Fruit fly (Drosophila melanogaster): ENCODE results near the gene CG12112.

Gene CG12112

dm6 chrX:8518025-8518661 is 41.8 kb downstream of the CG12112 start:
- TF ChIP-seq ttk (optimal IDR thresholded peaks at IDR 0.05) (no peak), h (optimal IDR thresholded peaks at IDR 0.05) (no peak), psq (optimal IDR thresholded peaks at IDR 0.05) (no peak), Myc (optimal IDR thresholded peaks at IDR 0.05) (no peak), Sin3A (optimal IDR thresholded peaks at IDR 0.05) (no peak), insv (optimal IDR thresholded peaks at IDR 0.05) (no peak)

- TF ChIP-seq h (optimal IDR thresholded peaks at IDR 0.05) (no peak), psq (optimal IDR thresholded peaks at IDR 0.05) (no peak), ttk (optimal IDR thresholded peaks at IDR 0.05) (no peak)
Observed at dm6 chrX:8517121-8518024, 42.6 kb downstream of the CG12112 start, which contains the start of gene Nrg. Nrg (plus strand) TSS chrX:8517373.

DNA sequence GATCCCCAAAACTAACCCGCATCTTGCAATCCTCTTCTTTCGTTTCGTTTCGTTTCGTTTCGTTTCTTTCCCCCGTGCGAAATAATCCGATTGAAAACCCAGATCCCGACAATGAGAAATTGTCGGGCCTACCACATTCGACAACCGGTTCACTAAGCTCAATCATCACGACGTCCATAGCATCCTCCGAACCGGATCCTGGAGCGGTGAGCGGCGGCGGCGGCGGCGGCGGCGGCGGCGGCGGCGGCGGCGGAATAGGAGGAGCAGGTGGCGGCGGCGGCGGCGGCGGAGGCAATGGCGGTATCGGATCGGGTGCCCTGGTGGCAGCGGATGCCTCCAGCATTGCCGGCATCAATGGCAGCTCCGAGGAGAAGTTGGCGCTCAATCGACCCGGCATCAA is 47.7 kb downstream of the CG12112 start:
- no peak for TF ChIP-seq ttk (optimal IDR thresholded peaks at IDR 0.05)
- TF ChIP-seq insv (optimal IDR thresholded peaks at IDR 0.05): no peak
- no peak for TF ChIP-seq psq (optimal IDR thresholded peaks at IDR 0.05)
- TF ChIP-seq Myc (optimal IDR thresholded peaks at IDR 0.05): no peak
- no peak for TF ChIP-seq h (optimal IDR thresholded peaks at IDR 0.05)
- TF ChIP-seq Sin3A (optimal IDR thresholded peaks at IDR 0.05): no peak

- TF ChIP-seq insv (optimal IDR thresholded peaks at IDR 0.05): no peak
Observed at dm6 chrX:8510731-8511130, 49.3 kb downstream of the CG12112 start.
